Worm (Caenorhabditis elegans): Measurements from ENCODE around the gene F17C11.22.
A peak's percentile ranks its signal among the peaks of the same experiment; 100 is the strongest.

F17C11.22 gene

DNA sequence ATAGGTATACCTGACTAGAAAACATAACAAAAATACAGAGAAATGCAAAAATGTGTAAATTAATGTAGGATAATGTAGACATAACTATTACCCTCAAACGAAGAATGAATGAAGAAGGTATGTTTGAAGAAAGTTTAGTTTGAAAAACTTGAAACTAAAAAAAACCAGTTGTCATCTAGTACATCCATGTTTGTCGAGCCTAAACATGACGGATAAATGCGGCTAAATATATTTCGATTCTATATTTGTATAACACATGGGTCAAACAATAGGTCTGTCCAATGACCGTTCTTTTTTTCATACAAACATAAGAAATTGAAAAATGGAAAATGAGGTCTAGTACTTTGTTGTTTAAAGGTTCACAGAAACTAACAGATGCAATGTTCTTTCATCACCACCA, at the start of gene F17C11.22:
TSS of gene F17C11.22 (minus strand) at position 101 of the 400 bp plus-strand sequence.
- TF ChIP-seq rbr-2 (tag; optimal IDR thresholded peaks at IDR 0.05) (no peak), mxl-2 (GFP tag; conservative IDR thresholded peaks at IDR 0.05) (no peak), hif-1 (tag; optimal IDR thresholded peaks at IDR 0.05) (no peak), zip-2 (tag; optimal IDR thresholded peaks at IDR 0.05) (no peak), F26F4.8 (GFP tag; conservative IDR thresholded peaks at IDR 0.05) (no peak), F10B5.3 (tag; optimal IDR thresholded peaks at IDR 0.05) (no peak), ceh-44 (GFP tag; IDR thresholded peaks at IDR 0.05) (no peak)

DNA sequence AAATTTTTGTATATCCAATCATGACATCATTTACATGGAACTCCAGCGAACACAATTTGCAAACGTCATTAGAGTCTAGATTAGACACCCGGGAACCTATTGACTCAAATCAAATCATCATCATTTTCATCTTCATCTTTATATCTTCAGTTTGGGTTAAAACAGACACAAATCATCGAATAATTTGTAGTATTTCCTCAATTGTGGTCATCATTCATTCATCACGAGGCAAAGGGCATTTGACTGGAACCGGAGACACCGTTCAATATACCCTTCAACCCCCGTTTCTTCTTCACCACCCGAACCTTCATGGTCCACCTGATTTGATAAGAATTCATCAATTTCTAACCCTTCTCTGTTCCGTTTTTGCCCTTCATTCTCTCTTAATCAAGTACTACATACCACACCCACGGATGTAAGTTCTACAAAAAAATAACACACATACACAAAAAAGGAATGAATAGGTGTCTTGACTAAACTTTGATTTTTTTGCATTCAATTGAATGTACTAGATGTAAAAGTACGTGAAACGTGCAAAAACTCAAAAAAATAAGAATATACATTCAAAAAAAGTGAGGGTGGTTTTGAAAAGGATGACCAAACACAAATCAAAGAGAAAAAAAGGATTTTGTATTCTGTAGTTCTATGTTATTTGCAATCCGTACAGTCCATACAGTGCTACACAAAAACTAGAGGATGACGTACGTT, 47.0 kb upstream of the F17C11.22 start:
- TF ChIP-seq nhr-28 (tag; optimal IDR thresholded peaks at IDR 0.05), result peak; percentile 69
- TF ChIP-seq gei-8 (GFP tag; optimal IDR thresholded peaks at IDR 0.05), result no peak
- no peak for TF ChIP-seq set-16 (GFP tag; IDR thresholded peaks at IDR 0.05)
- no peak for TF ChIP-seq saeg-2 (GFP tag; IDR thresholded peaks at IDR 0.05)
- TF ChIP-seq nhr-42 (GFP tag; IDR thresholded peaks at IDR 0.05), result no peak

DNA sequence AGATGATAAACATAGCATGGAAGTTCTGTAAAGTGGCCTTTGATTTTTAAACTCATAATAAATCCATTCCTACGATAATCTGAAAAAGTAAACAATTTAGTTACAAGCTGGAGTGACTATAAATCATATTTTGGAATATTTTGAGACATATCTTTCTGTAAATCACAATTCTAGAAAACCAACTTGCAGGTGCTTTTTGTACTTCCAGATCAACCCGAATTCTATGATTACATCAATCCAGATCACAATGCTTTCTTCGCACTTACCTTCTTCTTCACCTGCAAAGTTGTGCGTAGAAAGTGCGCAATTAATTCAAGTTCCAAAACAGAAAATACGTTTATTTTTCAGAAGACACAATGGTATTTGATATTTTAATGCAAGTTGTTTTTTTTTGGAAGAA, 44.8 kb upstream of the F17C11.22 start:
- no peak for TF ChIP-seq R02D3.7 (tag; optimal IDR thresholded peaks at IDR 0.05)
- TF ChIP-seq F49E8.2 (tag; optimal IDR thresholded peaks at IDR 0.05; ENCODE audit: borderline replicate concordance), result no peak
- TF ChIP-seq ZK337.2 (GFP tag; IDR thresholded peaks at IDR 0.05), result no peak
- no peak for TF ChIP-seq cey-2 (tag; optimal IDR thresholded peaks at IDR 0.05; ENCODE audit: borderline replicate concordance, insufficient read depth)
- no peak for TF ChIP-seq unc-130 (GFP tag; optimal IDR thresholded peaks at IDR 0.05)
- no peak for TF ChIP-seq aly-2 (tag; optimal IDR thresholded peaks at IDR 0.05)
- no peak for TF ChIP-seq attf-4 (tag; optimal IDR thresholded peaks at IDR 0.05)
- TF ChIP-seq ama-1 (optimal IDR thresholded peaks at IDR 0.05), result no peak
- TF ChIP-seq spr-3 (GFP tag; optimal IDR thresholded peaks at IDR 0.05), result no peak
- no peak for TF ChIP-seq daf-8 (GFP tag; IDR thresholded peaks at IDR 0.05)
- no peak for TF ChIP-seq lin-29 (GFP tag; IDR thresholded peaks at IDR 0.05)
- TF ChIP-seq Y105C5A.15 (GFP tag; IDR thresholded peaks at IDR 0.05), result no peak
- no peak for TF ChIP-seq lin-38 (GFP tag; IDR thresholded peaks at IDR 0.05)
- TF ChIP-seq nhr-237 (tag; optimal IDR thresholded peaks at IDR 0.05), result no peak
- TF ChIP-seq mep-1 (tag; optimal IDR thresholded peaks at IDR 0.05), result no peak
- no peak for TF ChIP-seq lin-13 (GFP tag; optimal IDR thresholded peaks at IDR 0.05)

DNA sequence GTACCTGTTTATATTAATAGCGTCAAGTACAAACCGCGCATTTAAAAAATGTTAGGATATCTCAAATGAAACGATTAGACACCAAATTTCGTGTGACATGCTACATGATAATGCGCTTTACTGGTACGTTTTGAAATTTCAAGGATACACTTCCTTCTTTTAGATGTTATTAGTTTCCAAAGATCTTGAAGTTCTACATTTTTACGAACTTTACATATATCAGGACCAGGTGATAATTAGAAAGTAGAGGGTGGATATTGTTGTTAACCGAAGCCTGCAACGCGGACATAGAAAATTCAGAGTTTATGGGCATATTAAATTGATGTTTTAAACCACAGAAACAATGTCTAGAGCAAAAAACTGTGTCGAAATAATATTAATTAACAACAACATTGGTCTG, 43.2 kb upstream of the F17C11.22 start:
- TF ChIP-seq fos-1 (tag; optimal IDR thresholded peaks at IDR 0.05) (no peak), unc-62 (GFP tag; optimal IDR thresholded peaks at IDR 0.05 in 1 of 2) (peak in 1 of 2 experiments; percentile 93), unc-62 (tag; optimal IDR thresholded peaks at IDR 0.05) (no peak)

DNA sequence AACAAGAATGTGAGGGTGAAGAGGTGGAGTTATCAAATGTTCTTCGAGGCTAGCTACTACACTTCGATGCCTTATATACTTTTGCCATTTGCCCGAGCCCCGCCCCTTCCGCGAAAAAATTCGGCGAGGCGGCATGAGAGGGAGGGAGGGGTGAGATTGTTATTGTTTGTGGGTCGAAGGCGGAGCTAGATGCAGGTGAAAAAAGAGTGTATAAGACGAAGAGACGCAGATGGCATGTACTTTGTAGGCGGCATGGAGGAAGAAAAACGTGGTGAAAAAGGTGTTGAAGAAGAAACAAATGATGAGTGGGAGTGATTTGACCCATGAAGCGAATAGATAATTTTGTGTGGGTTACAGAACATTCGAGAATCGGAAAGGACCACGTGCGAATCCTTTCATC, 42.4 kb upstream of the F17C11.22 start, which contains the start of gene C13G3.1:
TSS of gene C13G3.1 (minus strand) at position 47 of the 400 bp plus-strand sequence.
- TF ChIP-seq hlh-30 (tag; optimal IDR thresholded peaks at IDR 0.05; ENCODE audit: insufficient read depth) (peak; percentile 11), nhr-42 (GFP tag; IDR thresholded peaks at IDR 0.05) (no peak), Y48G9A.11 (GFP tag; IDR thresholded peaks at IDR 0.05) (no peak), daf-19 (GFP tag; conservative IDR thresholded peaks at IDR 0.05) (no peak), aha-1 (tag) (peak; percentile 59), nhr-28 (tag; optimal IDR thresholded peaks at IDR 0.05) (peak; percentile 1), mxl-3 (GFP tag; optimal IDR thresholded peaks at IDR 0.05) (peak; percentile 7)

Measured in whole organism, L4 larva.